Worm (Caenorhabditis elegans) whole organism, L4 larva: ENCODE data around the gene puf-12.
A peak's percentile ranks its signal among the peaks of the same experiment; 100 is the strongest.

Source experiments
- F26F4.8 ChIP-seq: fragments of 200-800 bp; sonication (Bioruptor generic); conservative IDR thresholded peaks from 2 replicates; pipeline ENCODE4 v1.3.6; 2022; ENCODE audit warnings: missing genetic modification characterization, missing compliant biosample characterization
- F37D6.2 ChIP-seq: sonication (generic microtip); optimal IDR thresholded peaks from 2 replicates; lab custom pipeline; 2016; ENCODE audit warnings: mild to moderate bottlenecking, missing genetic modification characterization, missing compliant biosample characterization
- F44E2.7 ChIP-seq: fragments of 200-800 bp; sonication (Bioruptor generic); IDR thresholded peaks from 2 replicates; pipeline ENCODE4 v2.1.2; 2022; ENCODE audit warnings: missing genetic modification characterization, missing compliant biosample characterization
- R02D3.7 ChIP-seq: fragments of 150-350 bp; sonication (generic microtip); optimal IDR thresholded peaks from 3 replicates; lab custom pipeline; 2014; ENCODE audit warnings: missing biosample characterization, missing genetic modification characterization
- T26A8.4 ChIP-seq: fragments of 200-800 bp; sonication (Bioruptor generic); IDR thresholded peaks from 2 replicates; pipeline ENCODE4 v1.3.6; 2022; ENCODE audit warnings: missing genetic modification characterization, missing compliant biosample characterization
- Y5F2A.4 ChIP-seq: fragments of 200-800 bp; sonication (Bioruptor generic); optimal IDR thresholded peaks from 2 replicates; lab custom pipeline; 2018; ENCODE audit warnings: mild to moderate bottlenecking, missing genetic modification characterization, missing compliant biosample characterization
- ZK337.2 ChIP-seq: fragments of 200-800 bp; sonication (Bioruptor generic); IDR thresholded peaks from 2 replicates; pipeline ENCODE4 v1.3.6; 2022; ENCODE audit warnings: missing genetic modification reagents, missing genetic modification characterization, missing compliant biosample characterization
- ama-1 ChIP-seq: fragments of 150-350 bp; optimal IDR thresholded peaks from 2 replicates; lab custom pipeline; 2014; ENCODE audit warnings: inconsistent platforms, mixed read lengths
- arid-1 ChIP-seq: fragments of 200-800 bp; sonication (Bioruptor generic); conservative IDR thresholded peaks from 2 replicates; pipeline ENCODE4 v1.3.6; 2022; ENCODE audit warnings: missing genetic modification reagents, missing genetic modification characterization, missing compliant biosample characterization
- attf-4 ChIP-seq: sonication (generic microtip); optimal IDR thresholded peaks from 3 replicates; lab custom pipeline; 2017; ENCODE audit warnings: missing biosample characterization, missing genetic modification characterization
- ceh-20 ChIP-seq: fragments of 200-800 bp; sonication (Bioruptor generic); IDR thresholded peaks from 2 replicates; pipeline ENCODE4 v1.3.6; 2022; ENCODE audit warnings: missing genetic modification reagents, missing genetic modification characterization, missing compliant biosample characterization
- ceh-28 ChIP-seq: fragments of 150-350 bp; optimal IDR thresholded peaks from 2 replicates; lab custom pipeline; 2014; ENCODE audit warnings: missing biosample characterization, missing genetic modification reagents, missing genetic modification characterization
- dpl-1 ChIP-seq: fragments of 150-350 bp; optimal IDR thresholded peaks from 2 replicates; lab custom pipeline; 2014; ENCODE audit warnings: missing biosample characterization, missing genetic modification reagents, missing genetic modification characterization
- dve-1 ChIP-seq: sonication (generic microtip); optimal IDR thresholded peaks from 2 replicates; lab custom pipeline; 2017; ENCODE audit warnings: antibody characterized with exemption, mild to moderate bottlenecking, missing genetic modification characterization, missing compliant biosample characterization; ENCODE audit not compliant: insufficient read depth
- egl-27 ChIP-seq: sonication (generic microtip); optimal IDR thresholded peaks from 3 replicates; lab custom pipeline; 2017; ENCODE audit warnings: missing biosample characterization, missing genetic modification reagents, missing genetic modification characterization
- egl-43 ChIP-seq: fragments of 200-800 bp; sonication (Bioruptor generic); IDR thresholded peaks from 2 replicates; pipeline ENCODE4 v1.3.6; 2022; ENCODE audit warnings: missing genetic modification reagents, missing genetic modification characterization, missing compliant biosample characterization
- gei-8 ChIP-seq: fragments of 200-800 bp; sonication (Bioruptor generic); optimal IDR thresholded peaks from 2 replicates; lab custom pipeline; 2018; ENCODE audit warnings: mild to moderate bottlenecking, missing genetic modification characterization, missing compliant biosample characterization
- hlh-30 ChIP-seq: sonication (generic microtip); optimal IDR thresholded peaks from 2 replicates; lab custom pipeline; 2017; ENCODE audit warnings: antibody characterized with exemption, mild to moderate bottlenecking, missing genetic modification characterization, missing compliant biosample characterization; ENCODE audit not compliant: insufficient read depth
- lim-7 ChIP-seq: fragments of 200-800 bp; sonication (Bioruptor generic); IDR thresholded peaks from 2 replicates; pipeline ENCODE4 v1.3.6; 2022; ENCODE audit warnings: missing genetic modification characterization, missing compliant biosample characterization
- lin-15B ChIP-seq: fragments of 150-350 bp; sonication (generic microtip); optimal IDR thresholded peaks from 3 replicates; lab custom pipeline; 2014; ENCODE audit warnings: missing biosample characterization, missing genetic modification characterization
- lir-3 ChIP-seq: sonication (generic microtip); optimal IDR thresholded peaks from 2 replicates; lab custom pipeline; 2016; ENCODE audit warnings: mild to moderate bottlenecking, missing genetic modification characterization, missing compliant biosample characterization
- madf-9 ChIP-seq: fragments of 200-800 bp; sonication (Bioruptor generic); conservative IDR thresholded peaks from 2 replicates; pipeline ENCODE4 v1.3.6; 2022; ENCODE audit warnings: missing genetic modification reagents, missing genetic modification characterization, missing compliant biosample characterization
- mdl-1 ChIP-seq, 2 experiments: fragments of 150-350 bp in 1 of 2; sonication (generic microtip) in 1 of 2; optimal IDR thresholded peaks; 2 replicates each; lab custom pipeline; 2014 to 2017; ENCODE audit warnings: missing biosample characterization in 2 of 2, missing genetic modification characterization in 2 of 2
- mep-1 ChIP-seq: fragments of 150-350 bp; sonication (generic microtip); optimal IDR thresholded peaks from 3 replicates; lab custom pipeline; 2014; ENCODE audit warnings: missing biosample characterization, missing genetic modification characterization
- nhr-10 ChIP-seq: fragments of 150-350 bp; optimal IDR thresholded peaks from 2 replicates; lab custom pipeline; 2014; ENCODE audit warnings: missing biosample characterization, missing genetic modification characterization
- nhr-237 ChIP-seq: sonication (generic microtip); optimal IDR thresholded peaks from 2 replicates; lab custom pipeline; 2017; ENCODE audit warnings: missing biosample characterization, missing genetic modification characterization
- nhr-25 ChIP-seq: sonication (generic microtip); optimal IDR thresholded peaks from 2 replicates; lab custom pipeline; 2017; ENCODE audit warnings: missing genetic modification characterization, mild to moderate bottlenecking, missing compliant biosample characterization, antibody characterized with exemption, moderate library complexity, borderline replicate concordance; ENCODE audit not compliant: insufficient read depth
- nhr-28 ChIP-seq: fragments of 150-350 bp; optimal IDR thresholded peaks from 2 replicates; lab custom pipeline; 2014; ENCODE audit warnings: missing biosample characterization, missing genetic modification characterization
- php-3 ChIP-seq: fragments of 200-800 bp; sonication (Bioruptor generic); IDR thresholded peaks from 2 replicates; pipeline ENCODE4 v1.3.6; 2022; ENCODE audit warnings: missing genetic modification reagents, missing genetic modification characterization, missing compliant biosample characterization
- pqm-1 ChIP-seq: sonication (generic microtip); optimal IDR thresholded peaks from 2 replicates; lab custom pipeline; 2017; ENCODE audit warnings: missing biosample characterization, missing genetic modification characterization
- rbr-2 ChIP-seq: sonication (generic microtip); optimal IDR thresholded peaks from 2 replicates; lab custom pipeline; 2016; ENCODE audit warnings: missing genotype, missing genetic modification characterization, missing compliant biosample characterization
- sdz-12 ChIP-seq: fragments of 200-800 bp; sonication (Bioruptor generic); optimal IDR thresholded peaks from 2 replicates; lab custom pipeline; 2018; ENCODE audit warnings: mild to moderate bottlenecking, missing genetic modification characterization, missing compliant biosample characterization
- skn-1 ChIP-seq: fragments of 150-350 bp; optimal IDR thresholded peaks from 2 replicates; lab custom pipeline; 2014; ENCODE audit warnings: missing biosample characterization, missing genetic modification characterization
- unc-39 ChIP-seq: sonication (generic microtip); optimal IDR thresholded peaks from 2 replicates; lab custom pipeline; 2017; ENCODE audit warnings: missing biosample characterization, missing genetic modification characterization
- unc-62 ChIP-seq, 3 experiments: fragments of 150-350 bp in 1 of 3; sonication (generic microtip); optimal IDR thresholded peaks in 2 of 3; peaks in 1 of 3; 1 replicate in 1 of 3; 2 replicates in 2 of 3; lab custom pipeline; 2014 to 2017; ENCODE audit warnings: missing biosample characterization in 3 of 3, missing genetic modification characterization in 3 of 3, missing genetic modification reagents in 3 of 3, missing genotype in 1 of 3
- zfp-2 ChIP-seq: sonication (generic microtip); optimal IDR thresholded peaks from 2 replicates; lab custom pipeline; 2016; ENCODE audit warnings: mild to moderate bottlenecking, missing genetic modification characterization, missing compliant biosample characterization
- zip-11 ChIP-seq: fragments of 200-800 bp; sonication (Bioruptor generic); IDR thresholded peaks from 2 replicates; pipeline ENCODE4 v1.3.6; 2022; ENCODE audit warnings: missing genetic modification characterization, missing compliant biosample characterization
- zip-2 ChIP-seq: fragments of 150-350 bp; optimal IDR thresholded peaks from 2 replicates; lab custom pipeline; 2014; ENCODE audit warnings: missing biosample characterization, missing genetic modification characterization
- ztf-11 ChIP-seq: fragments of 150-350 bp; optimal IDR thresholded peaks from 2 replicates; lab custom pipeline; 2014; ENCODE audit warnings: missing biosample characterization, missing genetic modification characterization

puf-12 gene

ce11 chrII:10060508-10060907, 39.6 kb upstream of the puf-12 start, which contains the start of gene stg-1:
Gene stg-1 (minus strand): TSS chrII:10060660.
- TF ChIP-seq F44E2.7 (GFP tag; lab: Robert Waterston, UW) (no peak), mep-1 (no peak), pqm-1 (tag; lab: Kevin White, UChicago) (no peak), lim-7 (GFP tag; lab: Robert Waterston, UW) (no peak), zip-11 (GFP tag; lab: Robert Waterston, UW) (no peak), F26F4.8 (GFP tag; lab: Robert Waterston, UW) (no peak), php-3 (no peak), mdl-1 (tag; optimal IDR thresholded peaks at IDR 0.05; lab: Kevin White, UChicago) (no peak), T26A8.4 (GFP tag; lab: Robert Waterston, UW) (no peak), Y5F2A.4 (GFP tag; lab: Kevin White, UChicago) (no peak), ceh-28 (no peak), ama-1 (lab: Kevin White, UChicago) (no peak), nhr-237 (tag; lab: Kevin White, UChicago) (no peak), nhr-10 (tag; lab: Kevin White, UChicago) (no peak), egl-27 (no peak), dve-1 (no peak), F37D6.2 (tag; lab: Kevin White, UChicago) (no peak), madf-9 (GFP tag; lab: Robert Waterston, UW) (no peak), skn-1 (tag; lab: Kevin White, UChicago) (no peak), attf-4 (tag; lab: Kevin White, UChicago) (no peak)

ce11 chrII:10065472-10065871, 34.6 kb upstream of the puf-12 start:
- TF ChIP-seq unc-39 (no peak), mdl-1 (tag; optimal IDR thresholded peaks at IDR 0.05; lab: Kevin White, UChicago) (no peak), zip-2 (tag; lab: Kevin White, UChicago) (no peak), ceh-20 (GFP tag; lab: Robert Waterston, UW) (no peak), unc-62 (GFP tag; optimal IDR thresholded peaks at IDR 0.05 in 1 of 2; lab: Kevin White, UChicago) (no peak), unc-62 (tag; optimal IDR thresholded peaks at IDR 0.05; lab: Kevin White, UChicago) (no peak), R02D3.7 (no peak), zfp-2 (tag; lab: Kevin White, UChicago) (no peak), nhr-10 (tag; lab: Kevin White, UChicago) (no peak), dpl-1 (GFP tag; lab: Kevin White, UChicago) (no peak), dve-1 (no peak), arid-1 (GFP tag; lab: Robert Waterston, UW) (no peak), madf-9 (GFP tag; lab: Robert Waterston, UW) (no peak), sdz-12 (GFP tag; lab: Kevin White, UChicago) (no peak), ZK337.2 (GFP tag; lab: Robert Waterston, UW) (no peak), lin-15B (tag; lab: Kevin White, UChicago) (no peak), ztf-11 (tag; lab: Kevin White, UChicago) (no peak), egl-43 (no peak)

ce11 chrII:10067817-10068216, 32.3 kb upstream of the puf-12 start, which contains the start of gene die-1:
Gene die-1 (minus strand): TSS chrII:10067917.
- TF ChIP-seq nhr-10 (tag; lab: Kevin White, UChicago) (no peak), rbr-2 (no peak), gei-8 (no peak), lir-3 (tag; lab: Kevin White, UChicago) (no peak)

- no peak for TF ChIP-seq nhr-25 (tag; lab: Kevin White, UChicago)
- peak; percentile 48 for TF ChIP-seq nhr-28 (tag; lab: Kevin White, UChicago)
- TF ChIP-seq hlh-30 (tag; lab: Kevin White, UChicago), result peak; percentile 10
Measured at ce11 chrII:10073986-10074385, 26.1 kb upstream of the puf-12 start.
